Fruit fly (Drosophila melanogaster) whole organism, embryonic: ENCODE measurements around the gene Pfas.

Experiments used
- CG10321 ChIP-seq: fragments of 200-800 bp; sonication (Bioruptor generic); IDR thresholded peaks from 2 replicates; pipeline ENCODE4 v1.3.6; 2022; ENCODE audit warnings: missing biosample characterization, missing genetic modification characterization
- CG13296 ChIP-seq: fragments of 200-800 bp; sonication (Bioruptor generic); optimal IDR thresholded peaks from 3 replicates; lab custom pipeline; 2018; ENCODE audit warnings: missing biosample characterization, mild to moderate bottlenecking, missing genetic modification characterization
- CG2202 ChIP-seq: fragments of 200-800 bp; sonication (Bioruptor generic); optimal IDR thresholded peaks from 2 replicates; lab custom pipeline; 2018; ENCODE audit warnings: missing biosample characterization, mild to moderate bottlenecking, missing genetic modification characterization
- CG2678 ChIP-seq: fragments of 200-800 bp; sonication (Bioruptor generic); optimal IDR thresholded peaks from 3 replicates; lab custom pipeline; 2019; ENCODE audit warnings: missing biosample characterization, mild to moderate bottlenecking, missing genetic modification characterization, moderate library complexity
- CG2875 ChIP-seq: fragments of 200-800 bp; sonication (Bioruptor generic); optimal IDR thresholded peaks from 2 replicates; lab custom pipeline; 2017; ENCODE audit warnings: missing biosample characterization, mild to moderate bottlenecking, missing genetic modification characterization, missing genetic modification reagents
- CG3065 ChIP-seq: fragments of 200-800 bp; sonication (Bioruptor generic); optimal IDR thresholded peaks from 2 replicates; lab custom pipeline; 2016; ENCODE audit warnings: missing biosample characterization, missing genetic modification characterization
- CG31388 ChIP-seq: fragments of 200-800 bp; sonication (Bioruptor generic); optimal IDR thresholded peaks from 2 replicates; lab custom pipeline; 2016; ENCODE audit warnings: missing biosample characterization, missing genetic modification characterization
- CG3163 ChIP-seq: fragments of 200-800 bp; sonication (Bioruptor generic); optimal IDR thresholded peaks from 3 replicates; lab custom pipeline; 2016; ENCODE audit warnings: missing biosample characterization, missing genetic modification characterization
- CG42726 ChIP-seq: fragments of 200-800 bp; sonication (Bioruptor generic); IDR thresholded peaks from 2 replicates; pipeline ENCODE4 v1.3.6; 2022; ENCODE audit warnings: missing biosample characterization, missing genetic modification characterization; ENCODE audit not compliant: partially characterized antibody
- CG4282 ChIP-seq: fragments of 200-800 bp; sonication (Bioruptor generic); optimal IDR thresholded peaks from 2 replicates; lab custom pipeline; 2016; ENCODE audit warnings: missing biosample characterization, missing genetic modification characterization
- CG5180 ChIP-seq: fragments of 200-800 bp; sonication (Bioruptor generic); optimal IDR thresholded peaks from 3 replicates; lab custom pipeline; 2017; ENCODE audit warnings: missing biosample characterization, missing genetic modification characterization, mild to moderate bottlenecking, moderate library complexity, missing genetic modification reagents
- CG7357 ChIP-seq: fragments of 200-800 bp; sonication (Bioruptor generic); IDR thresholded peaks from 3 replicates; pipeline ENCODE4 v1.3.6; 2022; ENCODE audit warnings: missing biosample characterization, missing genetic modification characterization
- CG9609 ChIP-seq: fragments of 200-800 bp; sonication (Bioruptor generic); optimal IDR thresholded peaks from 3 replicates; lab custom pipeline; 2016; ENCODE audit warnings: missing biosample characterization, missing genetic modification characterization
- CkIIα-i1 ChIP-seq: fragments of 200-800 bp; sonication (Bioruptor generic); IDR thresholded peaks from 2 replicates; pipeline ENCODE4 v1.3.6; 2022; ENCODE audit warnings: missing biosample characterization, missing genetic modification characterization
- Dbx ChIP-seq: fragments of 200-800 bp; sonication (Bioruptor generic); IDR thresholded peaks from 3 replicates; pipeline ENCODE4 v1.3.6; 2022; ENCODE audit warnings: missing biosample characterization, missing genetic modification characterization
- Ets97D ChIP-seq: fragments of 200-800 bp; sonication (Bioruptor generic); optimal IDR thresholded peaks from 3 replicates; lab custom pipeline; 2016; ENCODE audit warnings: missing biosample characterization, missing genetic modification characterization
- Fer1 ChIP-seq: fragments of 200-800 bp; sonication (Bioruptor generic); optimal IDR thresholded peaks from 2 replicates; lab custom pipeline; 2017; ENCODE audit warnings: missing biosample characterization, mild to moderate bottlenecking, missing genetic modification characterization
- H15 ChIP-seq: fragments of 200-800 bp; sonication (Bioruptor generic); IDR thresholded peaks from 3 replicates; pipeline ENCODE4 v1.3.6; 2022; ENCODE audit warnings: missing biosample characterization, missing genetic modification characterization
- HHEX ChIP-seq: fragments of 200-800 bp; sonication (Bioruptor generic); optimal IDR thresholded peaks from 3 replicates; lab custom pipeline; 2017; ENCODE audit warnings: missing biosample characterization, mild to moderate bottlenecking, missing genetic modification characterization, missing genetic modification reagents
- HLHmδ ChIP-seq: fragments of 200-800 bp; sonication (Bioruptor generic); optimal IDR thresholded peaks from 2 replicates; lab custom pipeline; 2018; ENCODE audit warnings: missing biosample characterization, mild to moderate bottlenecking, missing genetic modification characterization, moderate library complexity
- Hey ChIP-seq: fragments of 200-800 bp; sonication (Bioruptor generic); optimal IDR thresholded peaks from 3 replicates; lab custom pipeline; 2018; ENCODE audit warnings: missing biosample characterization, mild to moderate bottlenecking, missing genetic modification characterization
- Hr51 ChIP-seq, 2 experiments: fragments of 200-800 bp; sonication (Bioruptor generic); optimal IDR thresholded peaks; 2 replicates in 1 of 2; 3 replicates in 1 of 2; lab custom pipeline; 2016 to 2018; ENCODE audit warnings: missing biosample characterization in 2 of 2, missing genetic modification characterization in 2 of 2, mild to moderate bottlenecking in 1 of 2, moderate library complexity in 1 of 2
- Jarid2 ChIP-seq: fragments of 200-800 bp; sonication (Bioruptor generic); optimal IDR thresholded peaks from 3 replicates; lab custom pipeline; 2017; ENCODE audit warnings: mild to moderate bottlenecking, missing biosample characterization, missing genetic modification reagents, missing genetic modification characterization
- Kr ChIP-seq: fragments of 200-800 bp; sonication (Bioruptor generic); optimal IDR thresholded peaks from 2 replicates; lab custom pipeline; 2017; ENCODE audit warnings: missing biosample characterization, mild to moderate bottlenecking, missing genetic modification characterization
- Lhr ChIP-seq: fragments of 200-800 bp; sonication (Bioruptor generic); optimal IDR thresholded peaks from 3 replicates; lab custom pipeline; 2017; ENCODE audit warnings: mild to moderate bottlenecking, missing biosample characterization, missing genetic modification reagents, missing genetic modification characterization
- Max ChIP-seq: fragments of 200-800 bp; sonication (Bioruptor generic); optimal IDR thresholded peaks from 2 replicates; lab custom pipeline; 2016; ENCODE audit warnings: missing biosample characterization, mild to moderate bottlenecking, missing genetic modification characterization
- Pdp1 ChIP-seq, 2 experiments: fragments of 200-800 bp; sonication (Bioruptor generic); optimal IDR thresholded peaks; 3 replicates each; lab custom pipeline; 2016; ENCODE audit warnings: missing biosample characterization in 2 of 2, missing genetic modification characterization in 2 of 2, mild to moderate bottlenecking in 1 of 2, moderate library complexity in 1 of 2
- Rx ChIP-seq: fragments of 200-800 bp; sonication (Bioruptor generic); IDR thresholded peaks from 2 replicates; pipeline ENCODE4 v1.3.6; 2022; ENCODE audit warnings: missing biosample characterization, missing genetic modification characterization
- Scr ChIP-seq: fragments of 200-800 bp; sonication (Bioruptor generic); IDR thresholded peaks from 2 replicates; pipeline ENCODE4 v1.3.6; 2022; ENCODE audit warnings: missing biosample characterization, missing genetic modification characterization; ENCODE audit not compliant: partially characterized antibody
- TFAM ChIP-seq: fragments of 200-800 bp; sonication (Bioruptor generic); optimal IDR thresholded peaks from 2 replicates; lab custom pipeline; 2017; ENCODE audit warnings: missing biosample characterization, missing genetic modification characterization, inconsistent platforms
- Tbp ChIP-seq: fragments of >200 bp; optimal IDR thresholded peaks from 2 replicates; lab custom pipeline; 2018; ENCODE audit warnings: missing biosample characterization, missing genetic modification characterization
- Trl ChIP-seq, 3 experiments: fragments of >200 bp in 2 of 3; fragments of 200-800 bp in 1 of 3; sonication (Bioruptor generic) in 1 of 3; optimal IDR thresholded peaks; 2 replicates in 1 of 3; 3 replicates in 2 of 3; lab custom pipeline; 2016 to 2017; ENCODE audit warnings: missing biosample characterization in 1 of 3, missing genetic modification characterization in 1 of 3
- Vsx1 ChIP-seq: fragments of 200-800 bp; sonication (Bioruptor generic); optimal IDR thresholded peaks from 2 replicates; lab custom pipeline; 2017; ENCODE audit warnings: missing biosample characterization, mild to moderate bottlenecking, missing genetic modification characterization, missing genetic modification reagents
- aop ChIP-seq: fragments of 200-800 bp; sonication (Bioruptor generic); IDR thresholded peaks from 2 replicates; pipeline ENCODE4 v1.3.6; 2022; ENCODE audit warnings: missing biosample characterization, missing genetic modification characterization
- chn ChIP-seq: fragments of 200-800 bp; sonication (Bioruptor generic); optimal IDR thresholded peaks from 2 replicates; lab custom pipeline; 2016; ENCODE audit warnings: missing biosample characterization, missing genetic modification characterization
- corto ChIP-seq: fragments of 200-800 bp; sonication (Bioruptor generic); optimal IDR thresholded peaks from 2 replicates; lab custom pipeline; 2016; ENCODE audit warnings: missing biosample characterization, mild to moderate bottlenecking, missing genetic modification characterization, moderate library complexity
- croc ChIP-seq: fragments of 200-800 bp; sonication (Bioruptor generic); conservative IDR thresholded peaks from 3 replicates; pipeline ENCODE4 v1.3.6; 2022; ENCODE audit warnings: missing biosample characterization, missing genetic modification characterization
- dysf ChIP-seq: fragments of 200-800 bp; sonication (Bioruptor generic); IDR thresholded peaks from 3 replicates; pipeline ENCODE4 v1.3.6; 2022; ENCODE audit warnings: missing biosample characterization, missing genetic modification characterization
- fd3F ChIP-seq: fragments of 200-800 bp; sonication (Bioruptor generic); optimal IDR thresholded peaks from 2 replicates; lab custom pipeline; 2018; ENCODE audit warnings: missing biosample characterization, mild to moderate bottlenecking, missing genetic modification characterization, moderate library complexity
- kay ChIP-seq: fragments of 200-800 bp; sonication (Bioruptor generic); optimal IDR thresholded peaks from 2 replicates; lab custom pipeline; 2016; ENCODE audit warnings: missing biosample characterization, missing genetic modification characterization
- knrl ChIP-seq: fragments of 200-800 bp; sonication (Bioruptor generic); IDR thresholded peaks from 3 replicates; pipeline ENCODE4 v1.3.6; 2022; ENCODE audit warnings: missing biosample characterization, missing genetic modification characterization; ENCODE audit not compliant: partially characterized antibody
- lmd ChIP-seq: fragments of 200-800 bp; sonication (Bioruptor generic); IDR thresholded peaks from 2 replicates; pipeline ENCODE4 v1.3.6; 2022; ENCODE audit warnings: missing biosample characterization, missing genetic modification characterization
- mld ChIP-seq: fragments of 200-800 bp; sonication (Bioruptor generic); IDR thresholded peaks from 3 replicates; pipeline ENCODE4 v1.3.6; 2022; ENCODE audit warnings: missing biosample characterization, missing genetic modification characterization; ENCODE audit not compliant: partially characterized antibody
- p53 ChIP-seq: fragments of 200-800 bp; sonication (Bioruptor generic); optimal IDR thresholded peaks from 2 replicates; lab custom pipeline; 2016; ENCODE audit warnings: missing biosample characterization, missing genetic modification characterization
- pzg ChIP-seq: fragments of 200-800 bp; sonication (Bioruptor generic); optimal IDR thresholded peaks from 3 replicates; lab custom pipeline; 2018; ENCODE audit warnings: missing biosample characterization, mild to moderate bottlenecking, missing genetic modification characterization, moderate library complexity
- sens-2 ChIP-seq: fragments of 200-800 bp; sonication (Bioruptor generic); IDR thresholded peaks from 2 replicates; pipeline ENCODE4 v1.3.6; 2022; ENCODE audit warnings: missing biosample characterization, missing genetic modification characterization
- sqz ChIP-seq: fragments of 200-800 bp; sonication (Bioruptor generic); optimal IDR thresholded peaks from 3 replicates; lab custom pipeline; 2018; ENCODE audit warnings: missing biosample characterization, mild to moderate bottlenecking, missing genetic modification characterization
- trem ChIP-seq: fragments of 200-800 bp; optimal IDR thresholded peaks from 3 replicates; lab custom pipeline; 2019; ENCODE audit warnings: missing biosample characterization, mild to moderate bottlenecking, missing genetic modification characterization, moderate library complexity
- trh ChIP-seq: fragments of 200-800 bp; sonication (Bioruptor generic); optimal IDR thresholded peaks from 2 replicates; lab custom pipeline; 2016; ENCODE audit warnings: missing biosample characterization, missing genetic modification characterization
- usp ChIP-seq: fragments of >200 bp; optimal IDR thresholded peaks from 2 replicates; lab custom pipeline; 2017; ENCODE audit warnings: missing biosample characterization, missing genetic modification characterization

Pfas gene

dm6 chr2L:6070656-6071231 lies 24.9 kb upstream of the Pfas start, which contains the start of the genes CG9154 and Kr-h2 (continued):
- TF ChIP-seq Hr51 (GFP tag; optimal IDR thresholded peaks at IDR 0.05; lab: Kevin White, UChicago): peak in 1 of 2 experiments; percentile 3
- TF ChIP-seq CG31388 (GFP tag; lab: Kevin White, UChicago): no peak
- TF ChIP-seq Trl (optimal IDR thresholded peaks at IDR 0.05; lab: Kevin White, UChicago): no peak
- TF ChIP-seq Trl (GFP tag; optimal IDR thresholded peaks at IDR 0.05; lab: Kevin White, UChicago): no peak
- TF ChIP-seq knrl (GFP tag; lab: Robert Waterston, UW): peak; percentile 77
- TF ChIP-seq Tbp (GFP tag; lab: Kevin White, UChicago): no peak
- peak; percentile 5 for TF ChIP-seq Fer1
- TF ChIP-seq CG5180 (GFP tag; lab: Kevin White, UChicago): no peak
- TF ChIP-seq corto (GFP tag; lab: Kevin White, UChicago): no peak
- no peak for TF ChIP-seq CkIIα-i1
- TF ChIP-seq Ets97D (GFP tag; lab: Kevin White, UChicago): peak; percentile 78
- no peak for TF ChIP-seq Vsx1 (GFP tag; lab: Kevin White, UChicago)
- TF ChIP-seq mld: peak; percentile 55; the same call in 1 of the 3 replicates
- peak; percentile 31 for TF ChIP-seq sqz (GFP tag; lab: Kevin White, UChicago)
- TF ChIP-seq CG42726: peak; percentile 69
- TF ChIP-seq CG2678: peak; percentile 56
- peak; percentile 73 for TF ChIP-seq trem (tag; lab: Kevin White, UChicago)
- TF ChIP-seq H15 (GFP tag; lab: Robert Waterston, UW): no peak
- no peak for TF ChIP-seq TFAM
- TF ChIP-seq dysf: peak; percentile 32; the same call in 1 of the 3 replicates
- TF ChIP-seq pzg (GFP tag; lab: Kevin White, UChicago): peak; percentile 87
- no peak for TF ChIP-seq HHEX
- no peak for TF ChIP-seq usp (GFP tag; lab: Kevin White, UChicago)
- peak; percentile 14 for TF ChIP-seq Jarid2 (GFP tag; lab: Kevin White, UChicago)
- TF ChIP-seq CG10321: no peak
- TF ChIP-seq Dbx: no peak
- TF ChIP-seq Kr (GFP tag; lab: Kevin White, UChicago): no peak
- TF ChIP-seq CG3065 (GFP tag; lab: Kevin White, UChicago): no peak
- TF ChIP-seq CG13296: peak; percentile 16
- TF ChIP-seq chn (GFP tag; lab: Kevin White, UChicago): no peak
- TF ChIP-seq Pdp1 (GFP tag; optimal IDR thresholded peaks at IDR 0.05; lab: Kevin White, UChicago): peak in 1 of 2 experiments; percentile 18
- TF ChIP-seq fd3F (GFP tag; lab: Kevin White, UChicago): no peak
- TF ChIP-seq p53 (GFP tag; lab: Kevin White, UChicago): no peak
- peak; percentile 14 for TF ChIP-seq CG9609
- TF ChIP-seq croc: no peak
- no peak for TF ChIP-seq lmd (GFP tag; lab: Robert Waterston, UW)
- no peak for TF ChIP-seq trh (GFP tag; lab: Kevin White, UChicago)
- TF ChIP-seq CG7357 (GFP tag; lab: Robert Waterston, UW): no peak
- no peak for TF ChIP-seq HLHmδ (GFP tag; lab: Kevin White, UChicago)
- peak; percentile 14 for TF ChIP-seq Max (GFP tag; lab: Kevin White, UChicago)
- no peak for TF ChIP-seq sens-2
- TF ChIP-seq CG2202 (tag; lab: Kevin White, UChicago): no peak
- TF ChIP-seq kay (GFP tag; lab: Kevin White, UChicago): no peak
- TF ChIP-seq Scr (GFP tag; lab: Robert Waterston, UW): peak; percentile 61
- TF ChIP-seq aop (GFP tag; lab: Robert Waterston, UW): no peak
- peak; percentile 83 for TF ChIP-seq Lhr (GFP tag; lab: Kevin White, UChicago)
- TF ChIP-seq CG4282 (GFP tag; lab: Kevin White, UChicago): no peak
- TF ChIP-seq Hey: no peak
- TF ChIP-seq CG2875: no peak
- no peak for TF ChIP-seq CG3163
- TF ChIP-seq Rx (GFP tag; lab: Robert Waterston, UW): no peak
